Worm (Caenorhabditis elegans): Measurements from ENCODE around the gene C45G9.5.
A peak's percentile ranks its signal among the peaks of the same experiment; 100 is the strongest.
"Not testable (repeated sequence)": the region's sequence is repeated elsewhere in the genome, so short reads cannot be mapped to it uniquely, and the experiment has no call there.

Gene C45G9.5

DNA sequence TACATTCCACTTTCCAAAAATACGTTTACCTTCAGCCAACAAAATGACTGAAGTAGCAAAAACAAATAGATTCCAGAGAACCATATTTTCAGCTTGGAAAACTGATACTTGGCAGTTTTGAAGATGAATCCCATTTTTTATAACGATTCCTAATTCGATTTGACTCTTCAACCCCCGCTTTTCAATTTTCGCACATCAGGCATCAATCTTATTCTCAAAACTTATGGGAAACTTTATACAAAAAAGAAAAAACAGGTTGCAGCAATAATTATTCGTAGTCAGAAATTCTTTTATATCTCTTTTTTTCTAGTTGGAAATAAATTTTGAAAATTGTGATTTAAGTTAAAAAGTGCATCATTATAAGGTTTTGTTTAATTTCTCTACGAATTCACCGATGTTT is 13.9 kb downstream of the C45G9.5 start, which contains the start of gene C45G9.10:
Gene C45G9.10, minus strand, starts transcription at position 101 of the 400 bp plus-strand sequence.
- TF ChIP-seq W03F9.2 (tag; optimal IDR thresholded peaks at IDR 0.05) (no peak), him-1 (tag; optimal IDR thresholded peaks at IDR 0.05) (no peak), dao-5 (tag; optimal IDR thresholded peaks at IDR 0.05) (no peak)

DNA sequence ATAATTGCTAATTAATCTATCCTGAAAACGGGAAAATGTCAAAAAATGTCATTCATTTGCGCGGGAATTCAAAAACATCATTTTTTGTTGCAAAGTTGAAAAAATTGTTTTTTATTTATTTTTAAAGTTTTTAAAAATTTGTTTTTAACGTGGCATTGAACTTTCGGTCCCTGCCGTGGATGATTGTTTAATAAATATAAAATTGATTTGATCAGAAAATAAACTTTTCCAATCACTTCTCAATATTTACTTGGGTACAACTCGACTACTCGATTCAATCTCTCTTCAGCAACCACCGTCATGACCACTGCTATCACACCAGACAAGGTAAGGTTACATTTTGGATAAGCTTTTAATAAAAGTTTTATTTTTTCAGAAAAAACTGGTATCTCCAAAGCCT is 14.5 kb downstream of the C45G9.5 start, which contains the start of gene C45G9.4:
Gene C45G9.4, plus strand, starts transcription at position 301 of the 400 bp plus-strand sequence.
- not testable (repeated sequence) for TF ChIP-seq dao-5, W03F9.2, him-1 (tag; optimal IDR thresholded peaks at IDR 0.05)

ce11 chrIII:5068675-5069233 is 20.8 kb downstream of the C45G9.5 start, which contains the start of the genes C45G9.11 and C45G9.2:
TSS of gene C45G9.11 (minus strand) at chrIII:5068725.
TSS of gene C45G9.2 (plus strand) at chrIII:5069066.
- TF ChIP-seq dao-5 (tag; optimal IDR thresholded peaks at IDR 0.05) (no peak), him-1 (tag; optimal IDR thresholded peaks at IDR 0.05) (peak; percentile 59), W03F9.2 (tag; optimal IDR thresholded peaks at IDR 0.05) (peak; percentile 40)

ce11 chrIII:5071509-5071908 is 23.6 kb downstream of the C45G9.5 start, which contains the start of gene C45G9.12:
TSS of gene C45G9.12 (minus strand) at chrIII:5071609.
- no peak for TF ChIP-seq dao-5 (tag; optimal IDR thresholded peaks at IDR 0.05)
- TF ChIP-seq W03F9.2 (tag; optimal IDR thresholded peaks at IDR 0.05): no peak
- no peak for TF ChIP-seq him-1 (tag; optimal IDR thresholded peaks at IDR 0.05)

DNA sequence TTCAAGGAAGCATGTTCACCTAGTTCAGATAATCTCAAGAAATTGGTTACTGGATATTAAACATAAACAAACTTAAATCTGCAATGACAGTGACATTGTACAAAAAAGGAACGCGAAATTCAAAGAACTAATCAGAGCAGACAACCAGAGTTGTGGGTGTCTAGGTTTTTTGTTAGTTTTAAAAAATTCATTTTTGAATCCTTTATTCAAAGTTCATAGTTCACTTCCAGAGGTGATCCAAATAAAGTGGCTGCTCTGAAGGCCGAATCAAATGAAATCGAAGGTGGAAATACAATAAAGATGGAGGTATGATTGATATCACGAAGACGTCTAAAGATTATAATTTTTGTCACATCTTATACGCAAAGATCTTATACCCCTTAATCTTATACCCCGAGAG is 26.5 kb downstream of the C45G9.5 start, which contains the start of gene ttbk-6:
Gene ttbk-6, plus strand, starts transcription at position 301 of the 400 bp plus-strand sequence.
- no peak for TF ChIP-seq W03F9.2 (tag; optimal IDR thresholded peaks at IDR 0.05)
- TF ChIP-seq him-1 (tag; optimal IDR thresholded peaks at IDR 0.05): no peak
- no peak for TF ChIP-seq dao-5 (tag; optimal IDR thresholded peaks at IDR 0.05)

DNA sequence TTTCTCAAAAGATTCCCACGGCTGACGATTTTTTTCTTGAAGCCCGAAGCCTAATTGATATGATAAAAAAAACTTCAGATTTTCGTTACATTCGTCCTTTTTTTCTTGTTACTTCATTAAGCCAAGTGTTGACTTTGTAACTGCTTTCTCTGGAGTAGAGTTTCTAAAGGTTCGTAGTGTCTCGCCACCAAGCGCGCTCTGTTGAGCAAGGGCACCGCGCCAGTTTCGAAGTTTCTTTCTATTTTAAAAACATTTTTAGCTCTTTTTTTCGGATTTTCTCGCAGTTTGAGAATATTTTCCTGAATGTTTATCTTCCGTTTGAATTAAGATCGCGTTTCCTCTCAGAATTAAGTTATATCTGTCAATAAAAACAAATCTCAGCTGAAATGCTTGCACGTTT is 28.7 kb downstream of the C45G9.5 start:
- no peak for TF ChIP-seq W03F9.2 (tag; optimal IDR thresholded peaks at IDR 0.05)
- no peak for TF ChIP-seq dao-5 (tag; optimal IDR thresholded peaks at IDR 0.05)
- no peak for TF ChIP-seq him-1 (tag; optimal IDR thresholded peaks at IDR 0.05)

ce11 chrIII:5077150-5077814 is 29.4 kb downstream of the C45G9.5 start, which contains the start of gene alh-1:
TSS of gene alh-1 (plus strand) at chrIII:5077764.
- no peak for TF ChIP-seq W03F9.2 (tag; optimal IDR thresholded peaks at IDR 0.05)
- no peak for TF ChIP-seq dao-5 (tag; optimal IDR thresholded peaks at IDR 0.05)
- no peak for TF ChIP-seq him-1 (tag; optimal IDR thresholded peaks at IDR 0.05)

- TF ChIP-seq dao-5 (tag; optimal IDR thresholded peaks at IDR 0.05) (no peak), him-1 (tag; optimal IDR thresholded peaks at IDR 0.05) (no peak), W03F9.2 (tag; optimal IDR thresholded peaks at IDR 0.05) (no peak)
Measured at ce11 chrIII:5078062-5078461, 30.1 kb downstream of the C45G9.5 start.

DNA sequence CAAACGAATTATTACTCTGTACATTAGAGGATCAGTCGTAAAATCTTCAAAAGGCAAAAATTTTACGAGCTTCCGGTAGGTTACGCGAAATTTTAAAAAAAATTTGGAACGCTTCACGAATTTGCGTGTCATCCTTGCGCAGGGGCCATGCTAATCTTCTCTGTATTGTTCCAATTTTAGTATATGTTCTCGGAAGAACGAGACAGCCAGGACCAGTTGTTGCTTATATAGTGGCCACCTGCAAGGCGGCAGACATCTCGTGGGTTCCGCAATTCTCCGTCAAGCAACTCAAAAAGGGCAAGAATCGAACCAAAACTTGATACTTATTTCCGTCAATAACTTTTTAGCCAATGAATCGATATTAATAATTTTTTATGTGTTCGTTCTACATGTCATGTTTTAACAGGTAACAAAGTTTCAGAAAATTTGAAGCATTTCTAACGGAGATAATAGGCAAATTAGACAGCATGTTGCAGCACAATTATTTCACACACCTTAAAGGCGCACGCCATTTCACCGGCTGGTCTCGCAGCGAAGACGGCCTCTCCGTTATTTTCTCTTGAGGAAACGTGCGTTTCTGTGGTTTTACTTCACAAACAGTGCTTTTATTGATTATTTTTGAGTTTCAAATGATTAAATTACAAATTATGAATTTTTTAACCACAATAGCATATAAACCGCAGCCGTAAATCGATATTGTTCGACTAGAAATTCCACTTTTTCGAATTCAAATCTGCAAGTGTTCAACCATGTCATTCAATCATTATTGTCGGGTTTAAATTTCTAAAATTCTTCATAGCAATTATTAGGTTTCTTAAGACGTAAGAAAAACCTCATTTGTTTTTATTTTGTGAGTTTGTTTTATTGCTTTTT is 33.0 kb downstream of the C45G9.5 start:
- peak; percentile 81 for TF ChIP-seq him-1 (tag; optimal IDR thresholded peaks at IDR 0.05)
- peak; percentile 1 for TF ChIP-seq W03F9.2 (tag; optimal IDR thresholded peaks at IDR 0.05)
- no peak for TF ChIP-seq dao-5 (tag; optimal IDR thresholded peaks at IDR 0.05)

- TF ChIP-seq dao-5 (tag; optimal IDR thresholded peaks at IDR 0.05) (no peak), W03F9.2 (tag; optimal IDR thresholded peaks at IDR 0.05) (no peak), him-1 (tag; optimal IDR thresholded peaks at IDR 0.05) (no peak)
Measured at ce11 chrIII:5081573-5081823, 33.6 kb downstream of the C45G9.5 start, which contains the start of gene cox-6A. TSS of gene cox-6A (plus strand) at chrIII:5081724.

ce11 chrIII:5083304-5083703 is 35.4 kb downstream of the C45G9.5 start:
- TF ChIP-seq him-1 (tag; optimal IDR thresholded peaks at IDR 0.05): no peak
- no peak for TF ChIP-seq dao-5 (tag; optimal IDR thresholded peaks at IDR 0.05)
- no peak for TF ChIP-seq W03F9.2 (tag; optimal IDR thresholded peaks at IDR 0.05)

ce11 chrIII:5085529-5085928 is 37.6 kb downstream of the C45G9.5 start, which contains the start of gene cah-1:
TSS of gene cah-1 (minus strand) at chrIII:5085629.
- TF ChIP-seq him-1 (tag; optimal IDR thresholded peaks at IDR 0.05) (no peak), W03F9.2 (tag; optimal IDR thresholded peaks at IDR 0.05) (no peak), dao-5 (tag; optimal IDR thresholded peaks at IDR 0.05) (no peak)

ce11 chrIII:5089489-5089888 is 41.6 kb downstream of the C45G9.5 start:
- TF ChIP-seq him-1 (tag; optimal IDR thresholded peaks at IDR 0.05) (no peak), dao-5 (tag; optimal IDR thresholded peaks at IDR 0.05) (no peak), W03F9.2 (tag; optimal IDR thresholded peaks at IDR 0.05) (no peak)
